Fruit fly (Drosophila melanogaster) whole organism, embryonic: ENCODE data around the gene CG11980.

Experiments
- Fer3 ChIP-seq: fragments of 200-800 bp; sonication (Bioruptor generic); optimal IDR thresholded peaks from 2 replicates; lab custom pipeline; 2018; ENCODE audit warnings: missing biosample characterization, mild to moderate bottlenecking, missing genetic modification characterization, moderate library complexity
- Gsc ChIP-seq: fragments of 200-800 bp; sonication (Bioruptor generic); IDR thresholded peaks from 2 replicates; pipeline ENCODE4 v1.3.6; 2022; ENCODE audit warnings: missing biosample characterization, missing genetic modification characterization
- kah ChIP-seq: fragments of 200-800 bp; sonication (Bioruptor generic); optimal IDR thresholded peaks from 2 replicates; lab custom pipeline; 2018; ENCODE audit warnings: missing biosample characterization, mild to moderate bottlenecking, missing genetic modification characterization
- sc ChIP-seq, 3 experiments: fragments of >200 bp in 2 of 3; fragments of 200-800 bp in 1 of 3; sonication (Bioruptor generic) in 1 of 3; optimal IDR thresholded peaks; 2 replicates in 2 of 3; 3 replicates in 1 of 3; lab custom pipeline; 2017; ENCODE audit warnings: mild to moderate bottlenecking in 1 of 3, missing biosample characterization in 1 of 3, missing genetic modification characterization in 1 of 3, missing genetic modification reagents in 1 of 3
- tgo ChIP-seq: fragments of 200-800 bp; sonication (Bioruptor generic); IDR thresholded peaks from 3 replicates; pipeline ENCODE4 v1.3.6; 2022; ENCODE audit warnings: missing biosample characterization, missing genetic modification characterization

dm6 chr3R:8992928-8993579, 10.8 kb upstream of the CG11980 start, which contains the start of gene CG11975:
- no peak for TF ChIP-seq sc (optimal IDR thresholded peaks at IDR 0.05; lab: Kevin White, UChicago)
- TF ChIP-seq sc (GFP tag; optimal IDR thresholded peaks at IDR 0.05; lab: Kevin White, UChicago): no peak
- peak; percentile 86 for TF ChIP-seq tgo (GFP tag; lab: Robert Waterston, UW)
- TF ChIP-seq kah: no peak
- no peak for TF ChIP-seq Gsc (GFP tag; lab: Robert Waterston, UW)
- no peak for TF ChIP-seq Fer3
